Fruit fly (Drosophila melanogaster): ENCODE results near the gene CG3040.

DNA sequence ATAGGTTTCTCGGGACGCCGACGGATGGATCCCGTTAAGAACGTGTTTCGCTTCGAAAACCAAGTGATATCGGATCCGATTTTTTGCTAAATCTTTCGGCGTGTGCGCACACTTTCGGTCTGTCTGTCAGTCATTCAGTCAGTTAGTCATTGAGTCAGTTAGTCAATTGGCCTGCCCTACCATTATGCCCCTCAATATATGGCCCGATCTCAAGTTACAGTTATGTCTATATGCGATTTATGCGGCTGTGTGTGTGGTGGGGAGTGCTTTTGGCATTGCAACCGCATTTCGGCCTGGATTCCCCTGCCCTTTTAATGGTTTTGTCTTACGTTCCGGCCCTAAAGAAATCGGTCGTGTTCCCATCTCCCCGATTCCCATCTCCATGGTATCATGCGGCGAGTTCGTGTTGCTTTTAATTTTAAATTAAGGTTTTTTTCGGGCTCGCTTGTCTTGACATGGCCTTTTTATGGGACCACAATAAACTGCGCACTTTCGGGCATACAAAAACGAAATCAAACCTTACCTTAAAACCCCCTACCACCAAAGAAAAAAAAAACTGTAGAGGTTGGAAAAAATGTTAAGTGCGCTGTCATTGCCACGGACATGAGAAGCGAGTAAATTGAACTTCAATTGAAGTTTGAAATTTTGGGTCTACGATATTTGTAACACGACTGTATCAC is 9.7 kb upstream of the CG3040 start:
- TF ChIP-seq Sox14 (GFP tag; optimal IDR thresholded peaks at IDR 0.05) (no peak), CG8319 (GFP tag; optimal IDR thresholded peaks at IDR 0.05) (no peak), CG6792 (GFP tag; optimal IDR thresholded peaks at IDR 0.05) (no peak), Hr38 (GFP tag; optimal IDR thresholded peaks at IDR 0.05) (no peak), CG16779 (tag; optimal IDR thresholded peaks at IDR 0.05) (no peak), CG11762 (GFP tag; optimal IDR thresholded peaks at IDR 0.05; ENCODE audit: insufficient read depth) (no peak), Sox102F (GFP tag; optimal IDR thresholded peaks at IDR 0.05) (no peak), Gug (GFP tag; IDR thresholded peaks at IDR 0.05) (no peak), cyc (GFP tag; optimal IDR thresholded peaks at IDR 0.05) (no peak), Sox15 (GFP tag; optimal IDR thresholded peaks at IDR 0.05) (no peak), lz (GFP tag; optimal IDR thresholded peaks at IDR 0.05) (no peak), CG6276 (GFP tag; optimal IDR thresholded peaks at IDR 0.05) (no peak)

All from whole organism, prepupa.